Worm (Caenorhabditis elegans) whole organism, L2 larva: ENCODE measurements around the gene C28H8.8.

ENCODE experiments used
- C34F6.9 ChIP-seq: fragments of 150-350 bp; optimal IDR thresholded peaks from 2 replicates; lab custom pipeline; 2014; ENCODE audit warnings: missing biosample characterization, missing genetic modification characterization
- F13H6.1 ChIP-seq: sonication (generic microtip); optimal IDR thresholded peaks from 2 replicates; lab custom pipeline; 2016; ENCODE audit warnings: missing genetic modification characterization, missing compliant biosample characterization
- R02D3.7 ChIP-seq: fragments of 150-350 bp; optimal IDR thresholded peaks from 2 replicates; lab custom pipeline; 2014; ENCODE audit warnings: missing biosample characterization, missing genetic modification characterization
- Y55F3AM.14 ChIP-seq: fragments of 200-800 bp; sonication (Bioruptor generic); optimal IDR thresholded peaks from 2 replicates; lab custom pipeline; 2018; ENCODE audit warnings: mild to moderate bottlenecking, missing genetic modification characterization, missing compliant biosample characterization
- ZK546.5 ChIP-seq: sonication (generic microtip); optimal IDR thresholded peaks from 2 replicates; lab custom pipeline; 2017; ENCODE audit warnings: missing biosample characterization, missing genetic modification characterization
- alr-1 ChIP-seq: fragments of 150-350 bp; optimal IDR thresholded peaks from 2 replicates; lab custom pipeline; 2014; ENCODE audit warnings: missing biosample characterization, missing genetic modification characterization
- aly-2 ChIP-seq: fragments of 150-350 bp; optimal IDR thresholded peaks from 2 replicates; lab custom pipeline; 2014; ENCODE audit warnings: missing biosample characterization, missing genetic modification characterization
- ama-1 ChIP-seq: fragments of 150-350 bp; optimal IDR thresholded peaks from 2 replicates; lab custom pipeline; 2018; ENCODE audit warnings: inconsistent platforms
- blmp-1 ChIP-seq: sonication (generic microtip); optimal IDR thresholded peaks from 2 replicates; lab custom pipeline; 2017; ENCODE audit warnings: missing genetic modification characterization, mild to moderate bottlenecking, missing compliant biosample characterization, antibody characterized with exemption, moderate library complexity; ENCODE audit not compliant: insufficient read depth
- ceh-16 ChIP-seq: fragments of 150-350 bp; optimal IDR thresholded peaks from 2 replicates; lab custom pipeline; 2014; ENCODE audit warnings: missing biosample characterization, missing genetic modification characterization
- crh-2 ChIP-seq: sonication (generic microtip); optimal IDR thresholded peaks from 2 replicates; lab custom pipeline; 2017; ENCODE audit warnings: missing biosample characterization, missing genetic modification characterization
- dmd-4 ChIP-seq: sonication (generic microtip); optimal IDR thresholded peaks from 2 replicates; lab custom pipeline; 2017; ENCODE audit warnings: missing biosample characterization, missing genetic modification characterization
- egl-27 ChIP-seq: sonication (generic microtip); optimal IDR thresholded peaks from 3 replicates; lab custom pipeline; 2017; ENCODE audit warnings: missing biosample characterization, missing genetic modification reagents, missing genetic modification characterization
- elt-3 ChIP-seq: sonication (generic microtip); optimal IDR thresholded peaks from 2 replicates; lab custom pipeline; 2017; ENCODE audit warnings: missing biosample characterization, missing genetic modification characterization
- fos-1 ChIP-seq: fragments of 150-350 bp; optimal IDR thresholded peaks from 2 replicates; lab custom pipeline; 2014; ENCODE audit warnings: missing biosample characterization, missing genetic modification characterization
- gmeb-1 ChIP-seq: fragments of 150-350 bp; optimal IDR thresholded peaks from 2 replicates; lab custom pipeline; 2014; ENCODE audit warnings: missing biosample characterization, missing genetic modification characterization
- lin-11 ChIP-seq: fragments of 150-350 bp; sonication (generic microtip); optimal IDR thresholded peaks from 2 replicates; lab custom pipeline; 2014; ENCODE audit warnings: missing biosample characterization, missing genetic modification characterization, inconsistent platforms, mixed read lengths
- lin-13 ChIP-seq: fragments of 150-350 bp; optimal IDR thresholded peaks from 2 replicates; lab custom pipeline; 2014; ENCODE audit warnings: missing biosample characterization, missing genetic modification reagents, missing genetic modification characterization
- lin-39 ChIP-seq: fragments of 150-350 bp; optimal IDR thresholded peaks from 2 replicates; lab custom pipeline; 2014; ENCODE audit warnings: missing biosample characterization, missing genetic modification reagents, missing genetic modification characterization
- lsy-2 ChIP-seq, 2 experiments: fragments of 150-350 bp in 1 of 2; sonication (generic microtip) in 1 of 2; optimal IDR thresholded peaks; 2 replicates each; lab custom pipeline; 2014 to 2017; ENCODE audit warnings: missing biosample characterization in 2 of 2, missing genetic modification characterization in 2 of 2
- mab-5 ChIP-seq: fragments of 150-350 bp; optimal IDR thresholded peaks from 2 replicates; lab custom pipeline; 2014; ENCODE audit warnings: missing biosample characterization, missing genetic modification characterization
- mdl-1 ChIP-seq, 2 experiments: fragments of 150-350 bp in 1 of 2; sonication (generic microtip) in 1 of 2; optimal IDR thresholded peaks; 2 replicates each; lab custom pipeline; 2017; ENCODE audit warnings: missing biosample characterization in 2 of 2, missing genetic modification characterization in 2 of 2
- nhr-11 ChIP-seq: fragments of 150-350 bp; optimal IDR thresholded peaks from 2 replicates; lab custom pipeline; 2014; ENCODE audit warnings: missing biosample characterization, missing genetic modification characterization
- nhr-129 ChIP-seq: fragments of 150-350 bp; optimal IDR thresholded peaks from 2 replicates; lab custom pipeline; 2014; ENCODE audit warnings: missing biosample characterization, missing genetic modification characterization
- nhr-21 ChIP-seq: fragments of 150-350 bp; optimal IDR thresholded peaks from 2 replicates; lab custom pipeline; 2014; ENCODE audit warnings: missing biosample characterization, missing genetic modification characterization
- nhr-23 ChIP-seq: fragments of 150-350 bp; optimal IDR thresholded peaks from 2 replicates; lab custom pipeline; 2014; ENCODE audit warnings: missing biosample characterization, missing genetic modification reagents, missing genetic modification characterization
- nhr-77 ChIP-seq: fragments of 150-350 bp; optimal IDR thresholded peaks from 2 replicates; lab custom pipeline; 2014; ENCODE audit warnings: missing biosample characterization, missing genetic modification characterization
- peb-1 ChIP-seq: fragments of 150-350 bp; optimal IDR thresholded peaks from 2 replicates; lab custom pipeline; 2014; ENCODE audit warnings: missing biosample characterization, missing genetic modification characterization
- skn-1 ChIP-seq: sonication (generic microtip); optimal IDR thresholded peaks from 2 replicates; lab custom pipeline; 2017; ENCODE audit warnings: missing biosample characterization, missing genetic modification characterization
- sma-3 ChIP-seq: sonication (generic microtip); optimal IDR thresholded peaks from 2 replicates; lab custom pipeline; 2016; ENCODE audit warnings: missing genetic modification reagents, missing genetic modification characterization, missing compliant biosample characterization
- sma-9 ChIP-seq, 2 experiments: fragments of 150-350 bp in 1 of 2; sonication (generic microtip) in 1 of 2; optimal IDR thresholded peaks; 2 replicates each; lab custom pipeline; 2014 to 2016; ENCODE audit warnings: missing genetic modification characterization in 2 of 2, mild to moderate bottlenecking in 1 of 2, missing biosample characterization in 1 of 2, missing compliant biosample characterization in 1 of 2, missing genetic modification reagents in 1 of 2, moderate library complexity in 1 of 2
- snpc-4 ChIP-seq: fragments of 150-350 bp; optimal IDR thresholded peaks from 2 replicates; lab custom pipeline; 2014; ENCODE audit warnings: missing biosample characterization, missing genetic modification characterization
- unc-39 ChIP-seq: fragments of 150-350 bp; optimal IDR thresholded peaks from 2 replicates; lab custom pipeline; 2014; ENCODE audit warnings: missing biosample characterization, missing genetic modification characterization
- unc-55 ChIP-seq: fragments of 150-350 bp; sonication (generic microtip); optimal IDR thresholded peaks from 3 replicates; lab custom pipeline; 2014; ENCODE audit warnings: missing biosample characterization, missing genetic modification reagents, missing genetic modification characterization
- unc-62 ChIP-seq: fragments of 150-350 bp; optimal IDR thresholded peaks from 2 replicates; lab custom pipeline; 2014; ENCODE audit warnings: missing biosample characterization, missing genetic modification reagents, missing genetic modification characterization
- zag-1 ChIP-seq: fragments of 150-350 bp; optimal IDR thresholded peaks from 2 replicates; lab custom pipeline; 2014; ENCODE audit warnings: missing biosample characterization, missing genetic modification characterization
- ztf-1 ChIP-seq: fragments of 200-800 bp; sonication (Bioruptor generic); conservative IDR thresholded peaks from 2 replicates; pipeline ENCODE4 v1.3.6; 2022; ENCODE audit warnings: missing genetic modification characterization, missing compliant biosample characterization

C28H8.8 gene

ce11 chrIII:5840815-5841573, 47.6 kb downstream of the C28H8.8 start:
- TF ChIP-seq nhr-129 (no peak), gmeb-1 (tag; lab: Kevin White, UChicago) (peak; percentile 28)

ce11 chrIII:5840277-5840676, 48.3 kb downstream of the C28H8.8 start:
- TF ChIP-seq fos-1: peak; percentile 40
- no peak for TF ChIP-seq lin-13 (GFP tag; lab: Kevin White, UChicago)
- TF ChIP-seq sma-9 (GFP tag; optimal IDR thresholded peaks at IDR 0.05; lab: Kevin White, UChicago): peak; percentile 5
- TF ChIP-seq sma-9 (tag; optimal IDR thresholded peaks at IDR 0.05; lab: Kevin White, UChicago): no peak
- TF ChIP-seq, all 48 proteins: peak for 2

- TF ChIP-seq sma-9 (GFP tag; optimal IDR thresholded peaks at IDR 0.05; lab: Kevin White, UChicago) (peak; percentile 6), sma-9 (tag; optimal IDR thresholded peaks at IDR 0.05; lab: Kevin White, UChicago) (no peak), C34F6.9 (tag; lab: Kevin White, UChicago) (peak; percentile 16), R02D3.7 (tag; lab: Kevin White, UChicago) (no peak)
Observed at ce11 chrIII:5839598-5839997, 49.0 kb downstream of the C28H8.8 start.

- no peak for TF ChIP-seq dmd-4
- TF ChIP-seq skn-1 (tag; lab: Kevin White, UChicago): peak; percentile 3
- TF ChIP-seq aly-2 (tag; lab: Kevin White, UChicago): no peak
- no peak for TF ChIP-seq alr-1 (tag; lab: Kevin White, UChicago)
- peak; percentile 46 for TF ChIP-seq gmeb-1 (tag; lab: Kevin White, UChicago)
- TF ChIP-seq blmp-1 (tag; lab: Kevin White, UChicago): peak; percentile 49
- no peak for TF ChIP-seq ztf-1 (GFP tag; lab: Robert Waterston, UW)
- TF ChIP-seq lin-39 (tag; lab: Kevin White, UChicago): no peak
- peak; percentile 59 for TF ChIP-seq egl-27 (tag; lab: Kevin White, UChicago)
- peak; percentile 61 for TF ChIP-seq sma-9 (GFP tag; optimal IDR thresholded peaks at IDR 0.05; lab: Kevin White, UChicago)
- no peak for TF ChIP-seq sma-9 (tag; optimal IDR thresholded peaks at IDR 0.05; lab: Kevin White, UChicago)
- no peak for TF ChIP-seq ama-1 (lab: Kevin White, UChicago)
- TF ChIP-seq snpc-4 (tag; lab: Kevin White, UChicago): no peak
- TF ChIP-seq unc-55 (GFP tag; lab: Kevin White, UChicago): no peak
- peak; percentile 25 for TF ChIP-seq crh-2 (tag; lab: Kevin White, UChicago)
- no peak for TF ChIP-seq zag-1 (tag; lab: Kevin White, UChicago)
- peak in 1 of 2 experiments; percentile 32 for TF ChIP-seq lsy-2 (tag; optimal IDR thresholded peaks at IDR 0.05; lab: Kevin White, UChicago)
- no peak for TF ChIP-seq mdl-1 (tag; optimal IDR thresholded peaks at IDR 0.05; lab: Kevin White, UChicago)
- TF ChIP-seq fos-1: peak; percentile 41
- TF ChIP-seq sma-3 (GFP tag; lab: Kevin White, UChicago): no peak
- TF ChIP-seq mab-5 (tag; lab: Kevin White, UChicago): no peak
- peak; percentile 26 for TF ChIP-seq nhr-129
- TF ChIP-seq nhr-21 (tag; lab: Kevin White, UChicago): no peak
- TF ChIP-seq, all 48 proteins: peak for 9
Observed at ce11 chrIII:5839147-5839546, 49.4 kb downstream of the C28H8.8 start.

- no peak for TF ChIP-seq unc-62 (GFP tag; lab: Kevin White, UChicago)
- TF ChIP-seq peb-1: no peak
- TF ChIP-seq mab-5 (tag; lab: Kevin White, UChicago): no peak
- peak; percentile 89 for TF ChIP-seq sma-9 (GFP tag; optimal IDR thresholded peaks at IDR 0.05; lab: Kevin White, UChicago)
- no peak for TF ChIP-seq sma-9 (tag; optimal IDR thresholded peaks at IDR 0.05; lab: Kevin White, UChicago)
- no peak for TF ChIP-seq nhr-77
- no peak for TF ChIP-seq lin-13 (GFP tag; lab: Kevin White, UChicago)
- no peak for TF ChIP-seq R02D3.7 (tag; lab: Kevin White, UChicago)
- no peak for TF ChIP-seq aly-2 (tag; lab: Kevin White, UChicago)
- TF ChIP-seq nhr-129: peak; percentile 62
- TF ChIP-seq alr-1 (tag; lab: Kevin White, UChicago): no peak
- TF ChIP-seq skn-1 (tag; lab: Kevin White, UChicago): no peak
- TF ChIP-seq unc-39: no peak
- no peak for TF ChIP-seq zag-1 (tag; lab: Kevin White, UChicago)
- TF ChIP-seq lsy-2 (tag; optimal IDR thresholded peaks at IDR 0.05; lab: Kevin White, UChicago): peak in 1 of 2 experiments; percentile 58
- no peak for TF ChIP-seq ztf-1 (GFP tag; lab: Robert Waterston, UW)
- TF ChIP-seq Y55F3AM.14: no peak
- TF ChIP-seq elt-3: no peak
- TF ChIP-seq C34F6.9 (tag; lab: Kevin White, UChicago): no peak
- peak; percentile 53 for TF ChIP-seq gmeb-1 (tag; lab: Kevin White, UChicago)
- TF ChIP-seq ama-1 (lab: Kevin White, UChicago): peak; percentile 73
- no peak for TF ChIP-seq snpc-4 (tag; lab: Kevin White, UChicago)
- no peak for TF ChIP-seq lin-39 (tag; lab: Kevin White, UChicago)
- no peak for TF ChIP-seq lin-11
- no peak for TF ChIP-seq ZK546.5 (tag; lab: Kevin White, UChicago)
- TF ChIP-seq dmd-4: no peak
- TF ChIP-seq nhr-11 (tag; lab: Kevin White, UChicago): no peak
- no peak for TF ChIP-seq nhr-23 (tag; lab: Kevin White, UChicago)
- peak; percentile 9 for TF ChIP-seq ceh-16
- peak; percentile 69 for TF ChIP-seq F13H6.1 (tag; lab: Kevin White, UChicago)
Observed at ce11 chrIII:5838159-5839046, 50.2 kb downstream of the C28H8.8 start.
